Worm (Caenorhabditis elegans) whole organism, early embryonic: ENCODE results near the gene ceh-37.
A peak's percentile ranks its signal among the peaks of the same experiment; 100 is the strongest.

ENCODE experiments used
- B0310.2 ChIP-seq: sonication (generic microtip); optimal IDR thresholded peaks from 2 replicates; lab custom pipeline; 2016; ENCODE audit warnings: mild to moderate bottlenecking, missing genetic modification characterization, missing compliant biosample characterization
- F13C5.2 ChIP-seq: sonication (generic microtip); optimal IDR thresholded peaks from 2 replicates; lab custom pipeline; 2017; ENCODE audit warnings: mild to moderate bottlenecking, missing genetic modification characterization, inconsistent platforms, missing compliant biosample characterization
- aly-1 ChIP-seq: sonication (generic microtip); optimal IDR thresholded peaks from 2 replicates; lab custom pipeline; 2016; ENCODE audit warnings: missing genetic modification characterization, missing compliant biosample characterization
- ama-1 ChIP-seq: fragments of 150-350 bp; optimal IDR thresholded peaks from 2 replicates; lab custom pipeline; 2014
- ceh-13 ChIP-seq: fragments of 200-800 bp; sonication (Bioruptor generic); optimal IDR thresholded peaks from 2 replicates; lab custom pipeline; 2018; ENCODE audit warnings: mild to moderate bottlenecking, missing genetic modification characterization, missing compliant biosample characterization
- ceh-36 ChIP-seq: sonication (generic microtip); optimal IDR thresholded peaks from 2 replicates; lab custom pipeline; 2016; ENCODE audit warnings: missing genetic modification characterization, inconsistent platforms, missing compliant biosample characterization
- ets-7 ChIP-seq: sonication (generic microtip); optimal IDR thresholded peaks from 2 replicates; lab custom pipeline; 2016; ENCODE audit warnings: missing genotype, missing genetic modification characterization, missing compliant biosample characterization
- flt-1 ChIP-seq: fragments of 200-800 bp; sonication (Bioruptor generic); IDR thresholded peaks from 2 replicates; pipeline ENCODE4 v1.3.6; 2022; ENCODE audit warnings: missing genetic modification characterization, missing compliant biosample characterization
- hmbx-1 ChIP-seq: sonication (generic microtip); optimal IDR thresholded peaks from 2 replicates; lab custom pipeline; 2016; ENCODE audit warnings: mild to moderate bottlenecking, missing genetic modification characterization, missing compliant biosample characterization
- hmg-4 ChIP-seq: fragments of 200-800 bp; sonication (Bioruptor generic); optimal IDR thresholded peaks from 2 replicates; lab custom pipeline; 2018; ENCODE audit warnings: mild to moderate bottlenecking, missing genetic modification characterization, missing compliant biosample characterization
- hnd-1 ChIP-seq: sonication (generic microtip); optimal IDR thresholded peaks from 2 replicates; lab custom pipeline; 2016; ENCODE audit warnings: missing genetic modification characterization, missing compliant biosample characterization
- pes-1 ChIP-seq: fragments of 200-800 bp; sonication (Bioruptor generic); IDR thresholded peaks from 2 replicates; pipeline ENCODE4 v1.3.6; 2022; ENCODE audit warnings: missing genetic modification reagents, missing genetic modification characterization, missing compliant biosample characterization
- scrt-1 ChIP-seq: fragments of 200-800 bp; sonication (Bioruptor generic); IDR thresholded peaks from 2 replicates; pipeline ENCODE4 v1.3.6; 2022; ENCODE audit warnings: missing genetic modification characterization, missing compliant biosample characterization
- sea-1 ChIP-seq: fragments of 200-800 bp; sonication (Bioruptor generic); conservative IDR thresholded peaks from 2 replicates; pipeline ENCODE4 v1.3.6; 2022; ENCODE audit warnings: missing genetic modification characterization, missing compliant biosample characterization
- tbx-11 ChIP-seq: fragments of 200-800 bp; sonication (Bioruptor generic); IDR thresholded peaks from 2 replicates; pipeline ENCODE4 v1.3.6; 2022; ENCODE audit warnings: missing genetic modification characterization, missing compliant biosample characterization
- tbx-37 ChIP-seq: fragments of 200-800 bp; sonication (Bioruptor generic); conservative IDR thresholded peaks from 2 replicates; pipeline ENCODE4 v1.3.6; 2022; ENCODE audit warnings: missing genetic modification reagents, missing genetic modification characterization, missing compliant biosample characterization
- tra-4 ChIP-seq: sonication (generic microtip); optimal IDR thresholded peaks from 2 replicates; lab custom pipeline; 2017; ENCODE audit warnings: missing genetic modification characterization, missing compliant biosample characterization

The ceh-37 gene

ce11 chrX:14214520-14215023 lies 6.8 kb upstream of the ceh-37 start, which contains the start of gene K06G5.1:
K06G5.1 (plus strand) TSS chrX:14214973.
- TF ChIP-seq flt-1 (no peak), hmg-4 (GFP tag; lab: Kevin White, UChicago) (no peak), tbx-37 (GFP tag; lab: Robert Waterston, UW) (no peak), hnd-1 (tag; lab: Kevin White, UChicago) (no peak), ceh-13 (no peak), ceh-36 (tag; lab: Kevin White, UChicago) (no peak), tbx-11 (GFP tag; lab: Robert Waterston, UW) (no peak), hmbx-1 (no peak), tra-4 (tag; lab: Kevin White, UChicago) (no peak), sea-1 (GFP tag; lab: Robert Waterston, UW) (no peak), B0310.2 (tag; lab: Kevin White, UChicago) (no peak), aly-1 (tag; lab: Kevin White, UChicago) (no peak), ets-7 (tag; lab: Kevin White, UChicago) (no peak)

ce11 chrX:14213314-14213713 lies 5.5 kb upstream of the ceh-37 start:
- TF ChIP-seq ets-7 (tag; lab: Kevin White, UChicago) (no peak), ama-1 (lab: Kevin White, UChicago) (no peak), tra-4 (tag; lab: Kevin White, UChicago) (no peak), hmbx-1 (no peak)

ce11 chrX:14206321-14206720 lies 1.5 kb downstream of the ceh-37 start:
- TF ChIP-seq F13C5.2 (tag; lab: Kevin White, UChicago): no peak
- TF ChIP-seq hnd-1 (tag; lab: Kevin White, UChicago): no peak
- TF ChIP-seq flt-1: no peak
- no peak for TF ChIP-seq ama-1 (lab: Kevin White, UChicago)
- no peak for TF ChIP-seq hmbx-1
- TF ChIP-seq hmg-4 (GFP tag; lab: Kevin White, UChicago): no peak
- TF ChIP-seq scrt-1 (GFP tag; lab: Robert Waterston, UW): no peak
- TF ChIP-seq ceh-36 (tag; lab: Kevin White, UChicago): no peak
- TF ChIP-seq aly-1 (tag; lab: Kevin White, UChicago): no peak
- no peak for TF ChIP-seq tbx-37 (GFP tag; lab: Robert Waterston, UW)
- no peak for TF ChIP-seq ceh-13
- TF ChIP-seq B0310.2 (tag; lab: Kevin White, UChicago): no peak

- TF ChIP-seq hnd-1 (tag; lab: Kevin White, UChicago): no peak
- TF ChIP-seq hmbx-1: no peak
- TF ChIP-seq tra-4 (tag; lab: Kevin White, UChicago): no peak
- TF ChIP-seq ets-7 (tag; lab: Kevin White, UChicago): no peak
These were observed 13.5 kb downstream of the ceh-37 start for ce11 chrX:14194251-14194650.

ce11 chrX:14186466-14186865 lies 21.3 kb downstream of the ceh-37 start, which contains the start of gene ceh-36:
ceh-36 (minus strand) TSS chrX:14186566.
- TF ChIP-seq flt-1 (no peak), ceh-13 (no peak), hnd-1 (tag; lab: Kevin White, UChicago) (no peak), B0310.2 (tag; lab: Kevin White, UChicago) (no peak), tbx-37 (GFP tag; lab: Robert Waterston, UW) (no peak), tra-4 (tag; lab: Kevin White, UChicago) (no peak), aly-1 (tag; lab: Kevin White, UChicago) (no peak)

ce11 chrX:14185631-14186030 lies 22.2 kb downstream of the ceh-37 start:
- TF ChIP-seq ceh-36 (tag; lab: Kevin White, UChicago) (peak; percentile 36), tbx-11 (GFP tag; lab: Robert Waterston, UW) (no peak), sea-1 (GFP tag; lab: Robert Waterston, UW) (no peak), F13C5.2 (tag; lab: Kevin White, UChicago) (no peak), hmg-4 (GFP tag; lab: Kevin White, UChicago) (no peak), tra-4 (tag; lab: Kevin White, UChicago) (no peak)

- no peak for TF ChIP-seq tbx-11 (GFP tag; lab: Robert Waterston, UW)
- TF ChIP-seq ceh-13: no peak
- no peak for TF ChIP-seq hnd-1 (tag; lab: Kevin White, UChicago)
- no peak for TF ChIP-seq ama-1 (lab: Kevin White, UChicago)
- TF ChIP-seq tbx-37 (GFP tag; lab: Robert Waterston, UW): no peak
- no peak for TF ChIP-seq pes-1 (GFP tag; lab: Robert Waterston, UW)
These were observed 25.3 kb downstream of the ceh-37 start for ce11 chrX:14182514-14182913.

ce11 chrX:14180151-14180550 lies 27.6 kb downstream of the ceh-37 start, which contains the start of gene C37E2.3:
C37E2.3 (plus strand) TSS chrX:14180451.
- TF ChIP-seq F13C5.2 (tag; lab: Kevin White, UChicago) (no peak), ceh-36 (tag; lab: Kevin White, UChicago) (no peak), ceh-13 (no peak), flt-1 (no peak), tbx-37 (GFP tag; lab: Robert Waterston, UW) (no peak), hnd-1 (tag; lab: Kevin White, UChicago) (no peak), sea-1 (GFP tag; lab: Robert Waterston, UW) (no peak), hmbx-1 (no peak), hmg-4 (GFP tag; lab: Kevin White, UChicago) (no peak), ama-1 (lab: Kevin White, UChicago) (no peak)
